Fruit fly (Drosophila melanogaster) whole organism, prepupa: ENCODE results near the gene CG31913.

ENCODE experiments used
- CG10631 ChIP-seq: fragments of 200-800 bp; sonication (Bioruptor generic); optimal IDR thresholded peaks from 2 replicates; lab custom pipeline; 2016; ENCODE audit warnings: missing biosample characterization, missing genetic modification characterization
- CG16779 ChIP-seq: fragments of 200-800 bp; sonication (Bioruptor generic); optimal IDR thresholded peaks from 3 replicates; lab custom pipeline; 2017; ENCODE audit warnings: missing biosample characterization, mild to moderate bottlenecking, missing genetic modification characterization
- CG31627 ChIP-seq: fragments of 200-800 bp; sonication (Bioruptor generic); optimal IDR thresholded peaks from 3 replicates; lab custom pipeline; 2016; ENCODE audit warnings: missing biosample characterization, missing genetic modification characterization
- CG6854 ChIP-seq: fragments of 200-800 bp; sonication (Bioruptor generic); optimal IDR thresholded peaks from 2 replicates; lab custom pipeline; 2017; ENCODE audit warnings: missing biosample characterization, mild to moderate bottlenecking, missing genetic modification characterization
- Eip78C ChIP-seq: fragments of 200-800 bp; sonication (Bioruptor generic); peaks from one replicate; lab custom pipeline; 2016; ENCODE audit warnings: missing biosample characterization, missing genetic modification characterization
- Eip93F ChIP-seq: fragments of 200-800 bp; sonication (Bioruptor generic); optimal IDR thresholded peaks from 2 replicates; lab custom pipeline; 2016; ENCODE audit warnings: missing biosample characterization, mild to moderate bottlenecking, missing genetic modification characterization
- Hr39 ChIP-seq: fragments of 200-800 bp; sonication (Bioruptor generic); optimal IDR thresholded peaks from 2 replicates; lab custom pipeline; 2016; ENCODE audit warnings: missing biosample characterization, missing genetic modification characterization
- Lpt ChIP-seq: fragments of 200-800 bp; sonication (Bioruptor generic); optimal IDR thresholded peaks from 3 replicates; lab custom pipeline; 2016; ENCODE audit warnings: missing biosample characterization, missing genetic modification characterization
- Smox ChIP-seq: fragments of 200-800 bp; sonication (Bioruptor generic); optimal IDR thresholded peaks from 3 replicates; lab custom pipeline; 2016; ENCODE audit warnings: missing biosample characterization, missing genetic modification characterization
- fd59A ChIP-seq: fragments of 200-800 bp; sonication (Bioruptor generic); optimal IDR thresholded peaks from 2 replicates; lab custom pipeline; 2017; ENCODE audit warnings: missing biosample characterization, mild to moderate bottlenecking, missing genetic modification characterization, missing genetic modification reagents
- vri ChIP-seq: fragments of 200-800 bp; sonication (Bioruptor generic); optimal IDR thresholded peaks from 3 replicates; lab custom pipeline; 2016; ENCODE audit warnings: missing biosample characterization, mild to moderate bottlenecking, missing genetic modification characterization

DNA sequence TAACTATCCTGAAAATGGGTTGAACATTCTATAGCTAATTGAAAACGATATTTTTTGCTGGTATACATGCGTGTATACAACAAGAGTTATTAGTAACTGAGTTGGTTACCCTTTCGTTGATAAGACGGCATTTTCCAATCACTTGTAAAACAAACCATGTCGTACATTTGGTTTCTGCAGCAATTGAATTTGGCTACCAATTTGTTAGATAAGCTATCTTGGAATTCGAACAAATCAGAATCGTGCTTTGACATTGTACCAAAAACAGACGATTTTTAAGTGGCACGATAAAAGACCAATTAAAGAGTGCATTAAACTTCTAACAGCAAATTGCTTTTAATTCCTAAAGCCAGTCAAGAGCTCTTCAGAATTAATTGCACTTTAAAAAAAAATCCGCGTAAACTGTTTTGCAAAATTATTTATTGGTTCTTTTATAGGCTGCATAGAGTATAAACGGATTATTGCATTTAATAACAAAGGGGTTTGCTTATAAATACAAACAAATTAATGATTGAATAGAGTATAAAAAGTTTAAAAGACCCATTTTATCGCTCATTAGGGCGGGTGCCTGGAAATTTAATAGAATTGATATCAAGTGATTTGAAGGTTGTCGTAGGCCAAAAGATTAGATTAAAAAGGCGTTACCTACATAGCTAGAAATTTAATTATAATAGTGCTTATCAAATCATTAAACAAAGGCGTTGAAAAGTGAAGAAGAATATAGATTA lies 7.1 kb downstream of the CG31913 start:
- TF ChIP-seq CG10631 (GFP tag; lab: Kevin White, UChicago) (no peak), CG31627 (no peak), Eip78C (GFP tag; lab: Kevin White, UChicago) (no peak), fd59A (no peak), Eip93F (no peak), vri (GFP tag; lab: Kevin White, UChicago) (no peak), Hr39 (no peak), Smox (no peak), Lpt (GFP tag; lab: Kevin White, UChicago) (no peak), CG6854 (GFP tag; lab: Kevin White, UChicago) (no peak), CG16779 (tag; lab: Kevin White, UChicago) (no peak)
